Worm (Caenorhabditis elegans) whole organism, L4 larva: ENCODE data around the gene Y54G2A.15.

ENCODE experiments used
- Y105C5A.15 ChIP-seq: fragments of 200-800 bp; sonication (Bioruptor generic); IDR thresholded peaks from 2 replicates; pipeline ENCODE4 v1.3.6; 2022; ENCODE audit warnings: missing genetic modification characterization, missing compliant biosample characterization
- Y5F2A.4 ChIP-seq: fragments of 200-800 bp; sonication (Bioruptor generic); optimal IDR thresholded peaks from 2 replicates; lab custom pipeline; 2018; ENCODE audit warnings: mild to moderate bottlenecking, missing genetic modification characterization, missing compliant biosample characterization
- ceh-20 ChIP-seq: fragments of 200-800 bp; sonication (Bioruptor generic); IDR thresholded peaks from 2 replicates; pipeline ENCODE4 v1.3.6; 2022; ENCODE audit warnings: missing genetic modification reagents, missing genetic modification characterization, missing compliant biosample characterization
- ceh-28 ChIP-seq: fragments of 150-350 bp; optimal IDR thresholded peaks from 2 replicates; lab custom pipeline; 2014; ENCODE audit warnings: missing biosample characterization, missing genetic modification reagents, missing genetic modification characterization
- ceh-82 ChIP-seq: sonication (generic microtip); optimal IDR thresholded peaks from 2 replicates; lab custom pipeline; 2017; ENCODE audit warnings: missing biosample characterization, missing genetic modification characterization
- dmd-8 ChIP-seq: fragments of 200-800 bp; sonication (Bioruptor generic); IDR thresholded peaks from 2 replicates; pipeline ENCODE4 v1.3.6; 2022; ENCODE audit warnings: missing genetic modification characterization, missing compliant biosample characterization
- dve-1 ChIP-seq: sonication (generic microtip); optimal IDR thresholded peaks from 2 replicates; lab custom pipeline; 2017; ENCODE audit warnings: antibody characterized with exemption, mild to moderate bottlenecking, missing genetic modification characterization, missing compliant biosample characterization; ENCODE audit not compliant: insufficient read depth
- egl-27 ChIP-seq: sonication (generic microtip); optimal IDR thresholded peaks from 3 replicates; lab custom pipeline; 2017; ENCODE audit warnings: missing biosample characterization, missing genetic modification reagents, missing genetic modification characterization
- egl-43 ChIP-seq: fragments of 200-800 bp; sonication (Bioruptor generic); IDR thresholded peaks from 2 replicates; pipeline ENCODE4 v1.3.6; 2022; ENCODE audit warnings: missing genetic modification reagents, missing genetic modification characterization, missing compliant biosample characterization
- gei-8 ChIP-seq: fragments of 200-800 bp; sonication (Bioruptor generic); optimal IDR thresholded peaks from 2 replicates; lab custom pipeline; 2018; ENCODE audit warnings: mild to moderate bottlenecking, missing genetic modification characterization, missing compliant biosample characterization
- lin-15B ChIP-seq: fragments of 150-350 bp; sonication (generic microtip); optimal IDR thresholded peaks from 3 replicates; lab custom pipeline; 2014; ENCODE audit warnings: missing biosample characterization, missing genetic modification characterization
- madf-5 ChIP-seq, 2 experiments: fragments of 200-800 bp; sonication (Bioruptor generic); IDR thresholded peaks; 2 replicates each; pipeline ENCODE4 v1.3.6; 2022; ENCODE audit warnings: missing compliant biosample characterization in 2 of 2, missing genetic modification characterization in 2 of 2
- mdl-1 ChIP-seq, 2 experiments: fragments of 150-350 bp in 1 of 2; sonication (generic microtip) in 1 of 2; optimal IDR thresholded peaks; 2 replicates each; lab custom pipeline; 2014 to 2017; ENCODE audit warnings: missing biosample characterization in 2 of 2, missing genetic modification characterization in 2 of 2
- nhr-102 ChIP-seq: sonication (generic microtip); optimal IDR thresholded peaks from 2 replicates; lab custom pipeline; 2016; ENCODE audit warnings: mild to moderate bottlenecking, missing genetic modification characterization, moderate library complexity, missing compliant biosample characterization
- nhr-237 ChIP-seq: sonication (generic microtip); optimal IDR thresholded peaks from 2 replicates; lab custom pipeline; 2017; ENCODE audit warnings: missing biosample characterization, missing genetic modification characterization
- nhr-42 ChIP-seq: fragments of 200-800 bp; sonication (Bioruptor generic); IDR thresholded peaks from 2 replicates; pipeline ENCODE4 v1.3.6; 2022; ENCODE audit warnings: missing genetic modification characterization, missing compliant biosample characterization
- unc-130 ChIP-seq: sonication (generic microtip); optimal IDR thresholded peaks from 2 replicates; lab custom pipeline; 2016; ENCODE audit warnings: missing genetic modification reagents, missing genetic modification characterization, missing compliant biosample characterization
- unc-39 ChIP-seq: sonication (generic microtip); optimal IDR thresholded peaks from 2 replicates; lab custom pipeline; 2017; ENCODE audit warnings: missing biosample characterization, missing genetic modification characterization
- unc-62 ChIP-seq, 3 experiments: fragments of 150-350 bp in 1 of 3; sonication (generic microtip); optimal IDR thresholded peaks in 2 of 3; peaks in 1 of 3; 1 replicate in 1 of 3; 2 replicates in 2 of 3; lab custom pipeline; 2014 to 2017; ENCODE audit warnings: missing biosample characterization in 3 of 3, missing genetic modification characterization in 3 of 3, missing genetic modification reagents in 3 of 3, missing genotype in 1 of 3

The Y54G2A.15 gene

DNA sequence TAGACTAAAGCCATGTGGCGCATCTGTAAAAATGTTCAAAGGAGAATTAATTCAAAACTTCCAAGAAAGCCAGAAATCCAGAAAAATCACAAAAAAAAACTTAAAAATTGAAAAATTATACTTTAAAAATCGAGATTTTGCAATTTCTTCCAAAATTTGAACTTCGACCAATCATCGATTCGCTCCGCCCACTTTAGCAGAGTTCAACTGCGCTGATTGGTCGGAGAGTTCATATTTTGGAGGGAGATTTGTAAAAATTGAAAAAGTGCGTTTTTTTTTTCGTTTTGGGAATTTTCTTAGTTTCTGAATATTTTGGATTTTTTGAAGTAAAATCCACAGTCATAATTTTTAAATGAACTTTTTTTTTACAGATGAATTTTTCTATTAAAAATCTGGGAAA lies 49.8 kb downstream of the Y54G2A.15 start:
- TF ChIP-seq unc-39 (tag; lab: Kevin White, UChicago): no peak
- TF ChIP-seq Y5F2A.4 (GFP tag; lab: Kevin White, UChicago): no peak
- TF ChIP-seq lin-15B (tag; lab: Kevin White, UChicago): no peak
- TF ChIP-seq Y105C5A.15 (GFP tag; lab: Robert Waterston, UW): no peak
- no peak for TF ChIP-seq ceh-28 (tag; lab: Kevin White, UChicago)
- no peak for TF ChIP-seq egl-27 (tag; lab: Kevin White, UChicago)
- no peak for TF ChIP-seq ceh-20 (GFP tag; lab: Robert Waterston, UW)
- no peak for TF ChIP-seq egl-43 (GFP tag; lab: Robert Waterston, UW)
- no peak for TF ChIP-seq madf-5 (GFP tag; IDR thresholded peaks at IDR 0.05; lab: Robert Waterston, UW)
- no peak for TF ChIP-seq mdl-1 (tag; optimal IDR thresholded peaks at IDR 0.05; lab: Kevin White, UChicago)
- TF ChIP-seq gei-8 (GFP tag; lab: Kevin White, UChicago): no peak
- TF ChIP-seq ceh-82 (tag; lab: Kevin White, UChicago): no peak
- TF ChIP-seq unc-62 (GFP tag; optimal IDR thresholded peaks at IDR 0.05 in 1 of 2; lab: Kevin White, UChicago): no peak
- TF ChIP-seq unc-62 (tag; optimal IDR thresholded peaks at IDR 0.05; lab: Kevin White, UChicago): no peak
- TF ChIP-seq nhr-237 (tag; lab: Kevin White, UChicago): no peak
- TF ChIP-seq dmd-8 (GFP tag; lab: Robert Waterston, UW): no peak
- TF ChIP-seq unc-130 (GFP tag; lab: Kevin White, UChicago): no peak
- TF ChIP-seq nhr-42 (GFP tag; lab: Robert Waterston, UW): no peak
- no peak for TF ChIP-seq dve-1 (tag; lab: Kevin White, UChicago)
- no peak for TF ChIP-seq nhr-102 (tag; lab: Kevin White, UChicago)
